Worm (Caenorhabditis elegans) whole organism, young adult: ENCODE data around the gene F53B1.8.

Experiments
- B0035.1 ChIP-seq: sonication (generic microtip); optimal IDR thresholded peaks from 2 replicates; lab custom pipeline; 2016; ENCODE audit warnings: missing genetic modification characterization, mild to moderate bottlenecking, missing compliant biosample characterization, missing genotype, missing genetic modification reagents
- F33H1.4 ChIP-seq: fragments of 200-800 bp; sonication (Bioruptor generic); IDR thresholded peaks from 2 replicates; pipeline ENCODE4 v1.3.6; 2022; ENCODE audit warnings: missing genetic modification reagents, missing genetic modification characterization, missing compliant biosample characterization
- K11D2.4 ChIP-seq: fragments of 200-800 bp; sonication (Bioruptor generic); IDR thresholded peaks from 2 replicates; pipeline ENCODE4 v1.3.6; 2022; ENCODE audit warnings: missing genetic modification reagents, missing genetic modification characterization, missing compliant biosample characterization
- Y53G8AR.9 ChIP-seq: fragments of 200-800 bp; sonication (Bioruptor generic); conservative IDR thresholded peaks from 2 replicates; pipeline ENCODE4 v1.3.6; 2022; ENCODE audit warnings: missing genetic modification reagents, missing genetic modification characterization, missing compliant biosample characterization
- efl-1 ChIP-seq: fragments of 150-350 bp; optimal IDR thresholded peaks from 2 replicates; lab custom pipeline; 2014; ENCODE audit warnings: missing biosample characterization, missing genetic modification reagents, missing genetic modification characterization
- egrh-3 ChIP-seq: fragments of 200-800 bp; sonication (Bioruptor generic); IDR thresholded peaks from 2 replicates; pipeline ENCODE4 v1.3.6; 2022; ENCODE audit warnings: missing genetic modification reagents, missing genetic modification characterization, missing compliant biosample characterization
- ets-4 ChIP-seq: fragments of 200-800 bp; sonication (Bioruptor generic); optimal IDR thresholded peaks from 2 replicates; lab custom pipeline; 2018; ENCODE audit warnings: mild to moderate bottlenecking, missing genetic modification characterization, missing compliant biosample characterization
- nhr-80 ChIP-seq: sonication (generic microtip); optimal IDR thresholded peaks from 2 replicates; lab custom pipeline; 2016; ENCODE audit warnings: missing genetic modification characterization, missing compliant biosample characterization

- TF ChIP-seq ets-4 (GFP tag; lab: Kevin White, UChicago) (no peak), efl-1 (GFP tag; lab: Kevin White, UChicago) (no peak), nhr-80 (tag; lab: Kevin White, UChicago) (peak; percentile 48), F33H1.4 (GFP tag; lab: Robert Waterston, UW) (no peak), B0035.1 (tag; lab: Kevin White, UChicago) (no peak), K11D2.4 (GFP tag; lab: Robert Waterston, UW) (no peak), Y53G8AR.9 (GFP tag; lab: Robert Waterston, UW) (no peak), egrh-3 (GFP tag; lab: Robert Waterston, UW) (no peak)
These were observed 22.6 kb downstream of the F53B1.8 start for ce11 chrX:2107414-2107813.
